Fruit fly (Drosophila melanogaster): ENCODE results near the gene sni.

sni gene

dm6 chrX:8196598-8197228, 47.1 kb downstream of the sni start:
- TF ChIP-seq insv (optimal IDR thresholded peaks at IDR 0.05), result no peak
- no peak for TF ChIP-seq psq (optimal IDR thresholded peaks at IDR 0.05)
- TF ChIP-seq Myc (optimal IDR thresholded peaks at IDR 0.05), result no peak
- TF ChIP-seq h (optimal IDR thresholded peaks at IDR 0.05), result no peak
- no peak for TF ChIP-seq ttk (optimal IDR thresholded peaks at IDR 0.05)
- TF ChIP-seq Sin3A (optimal IDR thresholded peaks at IDR 0.05), result no peak

dm6 chrX:8196157-8196526, 47.7 kb downstream of the sni start:
- TF ChIP-seq Myc (optimal IDR thresholded peaks at IDR 0.05) (no peak), Sin3A (optimal IDR thresholded peaks at IDR 0.05) (no peak), h (optimal IDR thresholded peaks at IDR 0.05) (no peak), ttk (optimal IDR thresholded peaks at IDR 0.05) (no peak), psq (optimal IDR thresholded peaks at IDR 0.05) (no peak), insv (optimal IDR thresholded peaks at IDR 0.05) (no peak)

dm6 chrX:8195449-8196156, 48.2 kb downstream of the sni start:
- TF ChIP-seq h (optimal IDR thresholded peaks at IDR 0.05) (no peak), Sin3A (optimal IDR thresholded peaks at IDR 0.05) (no peak), psq (optimal IDR thresholded peaks at IDR 0.05) (no peak), Myc (optimal IDR thresholded peaks at IDR 0.05) (no peak), ttk (optimal IDR thresholded peaks at IDR 0.05) (no peak), insv (optimal IDR thresholded peaks at IDR 0.05) (no peak)

dm6 chrX:8194559-8194958, 49.3 kb downstream of the sni start:
- TF ChIP-seq Sin3A (optimal IDR thresholded peaks at IDR 0.05) (no peak), ttk (optimal IDR thresholded peaks at IDR 0.05) (no peak), psq (optimal IDR thresholded peaks at IDR 0.05) (no peak), insv (optimal IDR thresholded peaks at IDR 0.05) (no peak), Myc (optimal IDR thresholded peaks at IDR 0.05) (no peak), h (optimal IDR thresholded peaks at IDR 0.05) (no peak)

dm6 chrX:8193017-8193556, 50.7 kb downstream of the sni start:
- TF ChIP-seq h (optimal IDR thresholded peaks at IDR 0.05) (no peak), Myc (optimal IDR thresholded peaks at IDR 0.05) (no peak), ttk (optimal IDR thresholded peaks at IDR 0.05) (no peak), insv (optimal IDR thresholded peaks at IDR 0.05) (no peak), Sin3A (optimal IDR thresholded peaks at IDR 0.05) (no peak), psq (optimal IDR thresholded peaks at IDR 0.05) (no peak)

- TF ChIP-seq Myc (optimal IDR thresholded peaks at IDR 0.05) (no peak), ttk (optimal IDR thresholded peaks at IDR 0.05) (no peak), Sin3A (optimal IDR thresholded peaks at IDR 0.05) (no peak), insv (optimal IDR thresholded peaks at IDR 0.05) (no peak), psq (optimal IDR thresholded peaks at IDR 0.05) (no peak), h (optimal IDR thresholded peaks at IDR 0.05) (no peak)
Measured at dm6 chrX:8192191-8192590, 51.6 kb downstream of the sni start.

Data from Kc167 (cell line).